Worm (Caenorhabditis elegans) whole organism, young adult: ENCODE data around the gene spp-28.

ENCODE experiments used
- F22D6.2 ChIP-seq: sonication (generic microtip); optimal IDR thresholded peaks from 2 replicates; lab custom pipeline; 2016; ENCODE audit warnings: mild to moderate bottlenecking, missing genetic modification characterization, missing compliant biosample characterization
- F33H1.4 ChIP-seq: fragments of 200-800 bp; sonication (Bioruptor generic); IDR thresholded peaks from 2 replicates; pipeline ENCODE4 v1.3.6; 2022; ENCODE audit warnings: missing genetic modification reagents, missing genetic modification characterization, missing compliant biosample characterization
- F37B4.10 ChIP-seq: fragments of 200-800 bp; sonication (Bioruptor generic); IDR thresholded peaks from 2 replicates; pipeline ENCODE4 v1.3.6; 2022; ENCODE audit warnings: missing genetic modification characterization, missing compliant biosample characterization
- F49E8.2 ChIP-seq: sonication (generic microtip); optimal IDR thresholded peaks from 3 replicates; lab custom pipeline; 2017; ENCODE audit warnings: missing genetic modification characterization, mild to moderate bottlenecking, missing compliant biosample characterization, antibody characterized with exemption, moderate library complexity; ENCODE audit not compliant: insufficient read depth
- F55B11.4 ChIP-seq: sonication (generic microtip); optimal IDR thresholded peaks from 2 replicates; lab custom pipeline; 2016; ENCODE audit warnings: missing compliant biosample characterization, missing genetic modification characterization, borderline replicate concordance; ENCODE audit not compliant: insufficient read depth
- F57A8.1 ChIP-seq: fragments of 200-800 bp; sonication (Bioruptor generic); optimal IDR thresholded peaks from 2 replicates; lab custom pipeline; 2018; ENCODE audit warnings: mild to moderate bottlenecking, missing genetic modification characterization, moderate library complexity, missing compliant biosample characterization
- T07F8.4 ChIP-seq: sonication (generic microtip); optimal IDR thresholded peaks from 2 replicates; lab custom pipeline; 2016; ENCODE audit warnings: mild to moderate bottlenecking, missing genetic modification characterization, moderate library complexity, missing compliant biosample characterization
- T26A5.8 ChIP-seq: sonication (generic microtip); optimal IDR thresholded peaks from 2 replicates; lab custom pipeline; 2016; ENCODE audit warnings: missing genetic modification characterization, missing compliant biosample characterization
- Y53F4B.3 ChIP-seq: fragments of 200-800 bp; sonication (Bioruptor generic); IDR thresholded peaks from 2 replicates; pipeline ENCODE4 v1.3.6; 2022; ENCODE audit warnings: missing genetic modification reagents, missing genetic modification characterization, missing compliant biosample characterization
- Y53G8AR.9 ChIP-seq: fragments of 200-800 bp; sonication (Bioruptor generic); conservative IDR thresholded peaks from 2 replicates; pipeline ENCODE4 v1.3.6; 2022; ENCODE audit warnings: missing genetic modification reagents, missing genetic modification characterization, missing compliant biosample characterization
- aptf-3 ChIP-seq: fragments of 200-800 bp; sonication (Bioruptor generic); IDR thresholded peaks from 2 replicates; pipeline ENCODE4 v1.3.6; 2022; ENCODE audit warnings: missing genetic modification characterization, missing compliant biosample characterization
- ceh-91 ChIP-seq: fragments of 200-800 bp; sonication (Bioruptor generic); IDR thresholded peaks from 2 replicates; pipeline ENCODE4 v1.3.6; 2022; ENCODE audit warnings: missing genetic modification reagents, missing genetic modification characterization, missing compliant biosample characterization
- chd-7 ChIP-seq: sonication (generic microtip); optimal IDR thresholded peaks from 2 replicates; lab custom pipeline; 2016; ENCODE audit warnings: mild to moderate bottlenecking, missing genetic modification characterization, moderate library complexity, missing compliant biosample characterization
- dox-1 ChIP-seq: fragments of 200-800 bp; sonication (Bioruptor generic); IDR thresholded peaks from 2 replicates; pipeline ENCODE4 v1.3.6; 2022; ENCODE audit warnings: missing genetic modification reagents, missing genetic modification characterization, missing compliant biosample characterization
- ekl-4 ChIP-seq: fragments of 200-800 bp; sonication (Bioruptor generic); IDR thresholded peaks from 2 replicates; pipeline ENCODE4 v1.3.6; 2022; ENCODE audit warnings: missing genetic modification reagents, missing genetic modification characterization, missing compliant biosample characterization
- gei-17 ChIP-seq: fragments of 200-800 bp; sonication (Bioruptor generic); optimal IDR thresholded peaks from 2 replicates; lab custom pipeline; 2018; ENCODE audit warnings: mild to moderate bottlenecking, missing genetic modification characterization, missing compliant biosample characterization
- him-1 ChIP-seq: sonication (generic microtip); optimal IDR thresholded peaks from 2 replicates; lab custom pipeline; 2016; ENCODE audit warnings: missing genotype, missing genetic modification reagents, missing genetic modification characterization, missing compliant biosample characterization
- hlh-12 ChIP-seq: sonication (generic microtip); optimal IDR thresholded peaks from 2 replicates; lab custom pipeline; 2016; ENCODE audit warnings: missing genetic modification characterization, missing compliant biosample characterization
- hsf-1 ChIP-seq: fragments of 200-800 bp; sonication (Bioruptor generic); IDR thresholded peaks from 2 replicates; pipeline ENCODE4 v1.3.6; 2022; ENCODE audit warnings: missing genetic modification reagents, missing genetic modification characterization, missing compliant biosample characterization
- let-607 ChIP-seq, 2 experiments: fragments of 200-800 bp in 1 of 2; sonication (Bioruptor generic) in 1 of 2; sonication (generic microtip) in 1 of 2; optimal IDR thresholded peaks; 2 replicates each; lab custom pipeline; 2016 to 2018; ENCODE audit warnings: mild to moderate bottlenecking in 2 of 2, missing compliant biosample characterization in 2 of 2, missing genetic modification characterization in 2 of 2, moderate library complexity in 2 of 2, missing genotype in 1 of 2
- lsl-1 ChIP-seq: fragments of 200-800 bp; sonication (Bioruptor generic); optimal IDR thresholded peaks from 2 replicates; lab custom pipeline; 2018; ENCODE audit warnings: mild to moderate bottlenecking, missing genetic modification characterization, moderate library complexity, missing compliant biosample characterization
- mcd-1 ChIP-seq: fragments of 200-800 bp; sonication (Bioruptor generic); IDR thresholded peaks from 2 replicates; pipeline ENCODE4 v1.3.6; 2022; ENCODE audit warnings: missing genetic modification reagents, missing genetic modification characterization, missing compliant biosample characterization
- mxl-1 ChIP-seq: sonication (generic microtip); optimal IDR thresholded peaks from 2 replicates; lab custom pipeline; 2016; ENCODE audit warnings: missing genetic modification characterization, missing compliant biosample characterization
- nfyb-1 ChIP-seq: fragments of 200-800 bp; sonication (Bioruptor generic); IDR thresholded peaks from 2 replicates; pipeline ENCODE4 v1.3.6; 2022; ENCODE audit warnings: missing genetic modification reagents, missing genetic modification characterization, missing compliant biosample characterization
- pbrm-1 ChIP-seq: fragments of 200-800 bp; sonication (Bioruptor generic); IDR thresholded peaks from 2 replicates; pipeline ENCODE4 v1.3.6; 2022; ENCODE audit warnings: missing genetic modification reagents, missing genetic modification characterization, missing compliant biosample characterization
- rcor-1 ChIP-seq: fragments of 200-800 bp; sonication (Bioruptor generic); IDR thresholded peaks from 2 replicates; pipeline ENCODE4 v1.3.6; 2022; ENCODE audit warnings: missing genetic modification reagents, missing genetic modification characterization, missing compliant biosample characterization
- snpc-1.1 ChIP-seq: sonication (generic microtip); optimal IDR thresholded peaks from 2 replicates; lab custom pipeline; 2017; ENCODE audit warnings: missing genetic modification characterization, mild to moderate bottlenecking, missing compliant biosample characterization, antibody characterized with exemption, moderate library complexity, missing genotype, missing genetic modification reagents; ENCODE audit not compliant: insufficient read depth
- tlf-1 ChIP-seq: fragments of 200-800 bp; sonication (Bioruptor generic); optimal IDR thresholded peaks from 2 replicates; lab custom pipeline; 2018; ENCODE audit warnings: mild to moderate bottlenecking, missing genetic modification characterization, missing compliant biosample characterization
- unc-130 ChIP-seq: sonication (generic microtip); optimal IDR thresholded peaks from 2 replicates; lab custom pipeline; 2016; ENCODE audit warnings: missing genetic modification reagents, missing genetic modification characterization, missing compliant biosample characterization
- unc-62 ChIP-seq: fragments of 150-350 bp; optimal IDR thresholded peaks from 2 replicates; lab custom pipeline; 2014; ENCODE audit warnings: missing biosample characterization, missing genetic modification reagents, missing genetic modification characterization
- xnd-1 ChIP-seq: sonication (generic microtip); optimal IDR thresholded peaks from 2 replicates; lab custom pipeline; 2016; ENCODE audit warnings: missing genotype, missing genetic modification reagents, missing genetic modification characterization, missing compliant biosample characterization
- zfh-2 ChIP-seq: fragments of 200-800 bp; sonication (Bioruptor generic); conservative IDR thresholded peaks from 2 replicates; pipeline ENCODE4 v1.3.6; 2022; ENCODE audit warnings: missing genetic modification reagents, missing genetic modification characterization, missing compliant biosample characterization
- ztf-3 ChIP-seq: fragments of 200-800 bp; sonication (Bioruptor generic); optimal IDR thresholded peaks from 2 replicates; lab custom pipeline; 2018; ENCODE audit warnings: mild to moderate bottlenecking, missing genetic modification characterization, missing compliant biosample characterization
- ztf-6 ChIP-seq: fragments of 200-800 bp; sonication (Bioruptor generic); IDR thresholded peaks from 2 replicates; pipeline ENCODE4 v1.3.6; 2022; ENCODE audit warnings: missing genetic modification reagents, missing genetic modification characterization, missing compliant biosample characterization

Gene spp-28

DNA sequence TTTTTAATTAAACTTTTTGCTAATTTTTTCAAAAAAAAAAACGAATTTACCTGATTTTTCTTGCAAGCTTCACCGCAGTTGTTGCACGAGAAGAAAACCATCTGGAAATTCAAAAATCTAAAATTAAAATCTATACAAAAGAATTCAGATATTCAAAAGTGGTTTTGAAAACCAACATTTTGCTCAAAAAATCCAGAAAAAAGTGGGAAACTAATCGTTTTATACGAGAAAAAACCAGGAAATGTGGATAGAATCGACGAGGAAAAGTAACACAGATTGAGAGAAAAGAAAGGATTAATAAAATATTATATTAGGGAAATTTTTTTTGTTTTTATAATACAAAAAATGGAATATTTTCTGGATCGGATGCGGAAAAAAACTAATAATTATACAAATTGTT is 26.1 kb downstream of the spp-28 start, which contains the start of gene C16C10.8:
Gene C16C10.8, minus strand, starts transcription at position 101 of the 400 bp plus-strand sequence.
- TF ChIP-seq ekl-4 (no peak), chd-7 (tag; lab: Kevin White, UChicago) (no peak), T07F8.4 (tag; lab: Kevin White, UChicago) (no peak), F22D6.2 (tag; lab: Kevin White, UChicago) (no peak)

DNA sequence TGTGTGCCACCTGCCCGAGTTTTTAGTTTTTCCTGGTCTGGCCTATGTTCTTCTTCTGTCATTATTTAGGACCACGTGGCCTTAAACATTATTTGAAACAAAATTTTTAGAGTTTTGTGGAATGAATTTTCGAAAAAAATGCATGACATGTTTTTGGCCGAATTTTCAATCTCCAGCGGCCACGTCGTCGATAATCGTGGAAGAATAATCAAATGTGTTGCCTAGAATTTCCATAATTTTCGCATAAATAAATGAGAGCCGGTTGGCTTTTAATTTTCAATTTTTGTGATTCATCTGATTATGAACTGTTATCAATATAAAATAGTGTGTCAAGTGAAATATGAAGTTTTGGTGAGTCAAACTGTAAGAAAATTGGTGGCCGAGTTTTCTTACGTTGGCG is 29.2 kb downstream of the spp-28 start, which contains the start of gene C01G12.16:
Gene C01G12.16, plus strand, starts transcription at position 301 of the 400 bp plus-strand sequence.
- TF ChIP-seq T26A5.8 (tag; lab: Kevin White, UChicago) (no peak), ztf-3 (GFP tag; lab: Kevin White, UChicago) (no peak), aptf-3 (no peak), unc-130 (no peak), F37B4.10 (GFP tag; lab: Robert Waterston, UW) (no peak), gei-17 (no peak), Y53G8AR.9 (GFP tag; lab: Robert Waterston, UW) (no peak), zfh-2 (no peak), hsf-1 (GFP tag; lab: Robert Waterston, UW) (no peak), F49E8.2 (tag; lab: Kevin White, UChicago) (no peak), Y53F4B.3 (no peak), nfyb-1 (GFP tag; lab: Robert Waterston, UW) (no peak), hlh-12 (tag; lab: Kevin White, UChicago) (no peak), F55B11.4 (tag; lab: Kevin White, UChicago) (no peak)

DNA sequence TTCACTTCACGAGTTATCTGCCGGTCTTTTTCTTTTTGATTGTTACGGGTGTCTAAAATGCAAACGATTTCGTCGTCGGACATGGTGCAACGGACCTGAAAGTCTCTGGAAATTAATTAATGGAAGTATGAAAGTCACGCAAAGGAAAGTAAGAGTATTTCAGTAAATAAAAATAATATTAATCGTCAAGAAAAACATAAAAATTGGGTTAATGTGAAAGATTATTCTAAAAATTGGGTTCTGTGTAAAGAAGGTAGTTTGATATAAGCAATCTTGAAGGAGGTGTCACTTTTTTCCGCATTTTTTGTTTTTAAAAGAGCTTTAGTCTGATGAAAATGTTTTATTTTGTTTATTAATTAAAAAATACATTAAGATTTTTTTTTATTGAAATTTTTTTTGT is 32.8 kb downstream of the spp-28 start, which contains the start of gene C16C10.9:
Gene C16C10.9, minus strand, starts transcription at position 101 of the 400 bp plus-strand sequence.
- TF ChIP-seq unc-62 (no peak), F57A8.1 (no peak), hlh-12 (tag; lab: Kevin White, UChicago) (no peak), let-607 (tag; optimal IDR thresholded peaks at IDR 0.05; lab: Kevin White, UChicago) (no peak), pbrm-1 (no peak), mcd-1 (GFP tag; lab: Robert Waterston, UW) (no peak), chd-7 (tag; lab: Kevin White, UChicago) (no peak), ztf-6 (GFP tag; lab: Robert Waterston, UW) (no peak), snpc-1.1 (tag; lab: Kevin White, UChicago) (no peak), rcor-1 (GFP tag; lab: Robert Waterston, UW) (no peak), mxl-1 (tag; lab: Kevin White, UChicago) (no peak), xnd-1 (no peak), him-1 (tag; lab: Kevin White, UChicago) (no peak), F55B11.4 (tag; lab: Kevin White, UChicago) (no peak), ceh-91 (GFP tag; lab: Robert Waterston, UW) (no peak), T07F8.4 (tag; lab: Kevin White, UChicago) (no peak), dox-1 (GFP tag; lab: Robert Waterston, UW) (no peak)

DNA sequence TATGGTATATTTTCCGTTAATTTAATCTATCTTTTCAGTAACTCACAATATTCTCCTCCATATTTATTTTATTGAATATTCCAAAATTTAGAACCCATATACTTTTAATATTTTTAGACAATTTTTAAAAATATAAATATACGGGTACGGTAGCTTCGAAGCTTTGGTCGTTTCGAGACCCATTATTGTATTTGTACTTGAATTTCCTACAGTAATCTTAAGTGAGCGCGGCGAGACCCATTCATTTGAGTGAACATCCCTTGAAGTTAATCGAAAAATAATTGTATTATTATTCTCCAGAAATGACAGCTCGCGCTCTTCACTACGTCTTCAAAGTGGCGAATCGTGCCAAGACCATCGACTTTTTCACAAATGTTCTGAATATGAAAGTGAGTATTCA is 36.8 kb downstream of the spp-28 start, which contains the start of gene glod-4:
Gene glod-4, plus strand, starts transcription at position 301 of the 400 bp plus-strand sequence.
- TF ChIP-seq F33H1.4 (GFP tag; lab: Robert Waterston, UW) = 0 out of 2 replicates have a peak, but pooled peaks have one; percentile 12
- TF ChIP-seq tlf-1 (GFP tag; lab: Kevin White, UChicago) = no peak
- TF ChIP-seq lsl-1 (GFP tag; lab: Kevin White, UChicago) = peak; percentile 16
